Worm (Caenorhabditis elegans) whole organism, L3 larva: Measurements from ENCODE around the gene K09H11.4.

Experiments used
- R02D3.7 ChIP-seq: fragments of 150-350 bp; optimal IDR thresholded peaks from 2 replicates; lab custom pipeline; 2014; ENCODE audit warnings: missing biosample characterization, missing genetic modification characterization
- ZK546.5 ChIP-seq: sonication (generic microtip); optimal IDR thresholded peaks from 2 replicates; lab custom pipeline; 2017; ENCODE audit warnings: missing biosample characterization, missing genetic modification characterization
- aly-2 ChIP-seq: fragments of 150-350 bp; optimal IDR thresholded peaks from 2 replicates; lab custom pipeline; 2014; ENCODE audit warnings: missing biosample characterization, missing genetic modification characterization
- ama-1 ChIP-seq: fragments of 150-350 bp; optimal IDR thresholded peaks from 2 replicates; lab custom pipeline; 2018
- ceh-16 ChIP-seq: sonication (generic microtip); optimal IDR thresholded peaks from 2 replicates; lab custom pipeline; 2017; ENCODE audit warnings: missing biosample characterization, missing genetic modification characterization
- ceh-28 ChIP-seq: fragments of 150-350 bp; optimal IDR thresholded peaks from 2 replicates; lab custom pipeline; 2014; ENCODE audit warnings: missing biosample characterization, missing genetic modification reagents, missing genetic modification characterization
- ceh-82 ChIP-seq: fragments of 150-350 bp; optimal IDR thresholded peaks from 2 replicates; lab custom pipeline; 2014; ENCODE audit warnings: missing biosample characterization, missing genetic modification characterization
- ceh-9 ChIP-seq: sonication (generic microtip); optimal IDR thresholded peaks from 2 replicates; lab custom pipeline; 2018; ENCODE audit warnings: missing biosample characterization, missing genetic modification characterization
- daf-12 ChIP-seq: fragments of 150-350 bp; optimal IDR thresholded peaks from 2 replicates; lab custom pipeline; 2014; ENCODE audit warnings: missing biosample characterization, missing genetic modification reagents, missing genetic modification characterization
- egl-27 ChIP-seq: sonication (generic microtip); optimal IDR thresholded peaks from 4 replicates; lab custom pipeline; 2017; ENCODE audit warnings: missing biosample characterization, missing genetic modification reagents, missing genetic modification characterization
- egl-5 ChIP-seq: fragments of 150-350 bp; optimal IDR thresholded peaks from 2 replicates; lab custom pipeline; 2017; ENCODE audit warnings: missing biosample characterization, missing genetic modification reagents, missing genetic modification characterization, inconsistent platforms
- elt-1 ChIP-seq: fragments of 150-350 bp; optimal IDR thresholded peaks from 2 replicates; lab custom pipeline; 2014; ENCODE audit warnings: missing biosample characterization, missing genetic modification characterization
- elt-2 ChIP-seq: sonication (generic microtip); optimal IDR thresholded peaks from 2 replicates; lab custom pipeline; 2016; ENCODE audit warnings: missing genetic modification reagents, mild to moderate bottlenecking, missing genetic modification characterization, missing compliant biosample characterization
- elt-3 ChIP-seq, 3 experiments: fragments of 150-350 bp in 1 of 3; sonication (generic microtip) in 2 of 3; optimal IDR thresholded peaks; 2 replicates in 2 of 3; 4 replicates in 1 of 3; lab custom pipeline; 2014 to 2017; ENCODE audit warnings: missing biosample characterization in 3 of 3, missing genetic modification characterization in 3 of 3
- eor-1 ChIP-seq, 2 experiments: fragments of 150-350 bp; optimal IDR thresholded peaks; 2 replicates each; lab custom pipeline; 2014 to 2018; ENCODE audit warnings: missing biosample characterization in 2 of 2, missing genetic modification characterization in 2 of 2
- fkh-10 ChIP-seq: sonication (generic microtip); optimal IDR thresholded peaks from 2 replicates; lab custom pipeline; 2017; ENCODE audit warnings: missing biosample characterization, missing genetic modification reagents, missing genetic modification characterization
- fkh-2 ChIP-seq: fragments of 150-350 bp; optimal IDR thresholded peaks from 2 replicates; lab custom pipeline; 2014; ENCODE audit warnings: missing biosample characterization, missing genetic modification reagents, missing genetic modification characterization
- fos-1 ChIP-seq: fragments of 150-350 bp; optimal IDR thresholded peaks from 2 replicates; lab custom pipeline; 2014; ENCODE audit warnings: missing biosample characterization, missing genetic modification characterization
- hmg-11 ChIP-seq: sonication (generic microtip); optimal IDR thresholded peaks from 2 replicates; lab custom pipeline; 2016; ENCODE audit warnings: missing genetic modification characterization, missing compliant biosample characterization
- jun-1 ChIP-seq: fragments of 150-350 bp; optimal IDR thresholded peaks from 2 replicates; lab custom pipeline; 2014; ENCODE audit warnings: missing biosample characterization, missing genetic modification reagents, missing genetic modification characterization
- lin-15B ChIP-seq: fragments of 150-350 bp; optimal IDR thresholded peaks from 2 replicates; lab custom pipeline; 2014; ENCODE audit warnings: missing biosample characterization, missing genetic modification characterization
- lin-39 ChIP-seq: fragments of 150-350 bp; optimal IDR thresholded peaks from 2 replicates; lab custom pipeline; 2018; ENCODE audit warnings: missing biosample characterization, missing genetic modification reagents, missing genetic modification characterization
- lsy-12 ChIP-seq: sonication (generic microtip); optimal IDR thresholded peaks from 2 replicates; lab custom pipeline; 2016; ENCODE audit warnings: mild to moderate bottlenecking, missing genetic modification characterization, missing compliant biosample characterization
- mdl-1 ChIP-seq: fragments of 150-350 bp; optimal IDR thresholded peaks from 2 replicates; lab custom pipeline; 2014; ENCODE audit warnings: missing biosample characterization, missing genetic modification characterization
- mml-1 ChIP-seq: fragments of 150-350 bp; sonication (generic microtip); optimal IDR thresholded peaks from 3 replicates; lab custom pipeline; 2014; ENCODE audit warnings: missing biosample characterization, missing genetic modification characterization
- nfya-1 ChIP-seq: sonication (generic microtip); optimal IDR thresholded peaks from 2 replicates; lab custom pipeline; 2017; ENCODE audit warnings: missing genetic modification characterization, mild to moderate bottlenecking, missing compliant biosample characterization, antibody characterized with exemption, moderate library complexity; ENCODE audit not compliant: insufficient read depth
- nhr-11 ChIP-seq: fragments of 150-350 bp; optimal IDR thresholded peaks from 2 replicates; lab custom pipeline; 2014; ENCODE audit warnings: missing biosample characterization, missing genetic modification characterization
- nhr-12 ChIP-seq: fragments of 150-350 bp; optimal IDR thresholded peaks from 2 replicates; lab custom pipeline; 2014; ENCODE audit warnings: missing biosample characterization, missing genetic modification characterization
- nhr-23 ChIP-seq: fragments of 150-350 bp; optimal IDR thresholded peaks from 2 replicates; lab custom pipeline; 2014; ENCODE audit warnings: missing biosample characterization, missing genetic modification reagents, missing genetic modification characterization
- nhr-237 ChIP-seq: fragments of 150-350 bp; optimal IDR thresholded peaks from 2 replicates; lab custom pipeline; 2014; ENCODE audit warnings: missing biosample characterization, missing genetic modification characterization
- nhr-25 ChIP-seq: sonication (generic microtip); optimal IDR thresholded peaks from 2 replicates; lab custom pipeline; 2017; ENCODE audit warnings: missing biosample characterization, missing genetic modification characterization
- nhr-28 ChIP-seq: fragments of 150-350 bp; optimal IDR thresholded peaks from 2 replicates; lab custom pipeline; 2014; ENCODE audit warnings: missing biosample characterization, missing genetic modification characterization
- nhr-43 ChIP-seq: sonication (generic microtip); optimal IDR thresholded peaks from 2 replicates; lab custom pipeline; 2016; ENCODE audit warnings: mild to moderate bottlenecking, missing genetic modification characterization, missing compliant biosample characterization; ENCODE audit not compliant: poor library complexity, severe bottlenecking
- nhr-67 ChIP-seq: fragments of 150-350 bp; optimal IDR thresholded peaks from 2 replicates; lab custom pipeline; 2014; ENCODE audit warnings: missing biosample characterization, missing genetic modification characterization
- nhr-76 ChIP-seq: fragments of 150-350 bp; sonication (generic microtip); optimal IDR thresholded peaks from 5 replicates; lab custom pipeline; 2014; ENCODE audit warnings: missing biosample characterization, missing genetic modification characterization
- nhr-77 ChIP-seq: fragments of 150-350 bp; optimal IDR thresholded peaks from 2 replicates; lab custom pipeline; 2014; ENCODE audit warnings: missing biosample characterization, missing genetic modification characterization
- pha-4 ChIP-seq: fragments of 150-350 bp; optimal IDR thresholded peaks from 2 replicates; lab custom pipeline; 2014; ENCODE audit warnings: missing biosample characterization, missing genetic modification reagents, missing genetic modification characterization
- pqm-1 ChIP-seq: fragments of 150-350 bp; optimal IDR thresholded peaks from 2 replicates; lab custom pipeline; 2017; ENCODE audit warnings: missing biosample characterization, missing genetic modification characterization, inconsistent platforms
- sea-2 ChIP-seq: fragments of 150-350 bp; sonication (generic microtip); optimal IDR thresholded peaks from 4 replicates; lab custom pipeline; 2014; ENCODE audit warnings: missing biosample characterization, missing genetic modification reagents, missing genetic modification characterization
- skn-1 ChIP-seq: fragments of 150-350 bp; optimal IDR thresholded peaks from 2 replicates; lab custom pipeline; 2014; ENCODE audit warnings: missing biosample characterization, missing genetic modification characterization
- snpc-4 ChIP-seq: fragments of 150-350 bp; optimal IDR thresholded peaks from 2 replicates; lab custom pipeline; 2014; ENCODE audit warnings: missing biosample characterization, missing genetic modification characterization
- tbx-2 ChIP-seq: sonication (generic microtip); optimal IDR thresholded peaks from 2 replicates; lab custom pipeline; 2016; ENCODE audit warnings: mild to moderate bottlenecking, missing genetic modification characterization, missing compliant biosample characterization
- unc-39 ChIP-seq: sonication (generic microtip); optimal IDR thresholded peaks from 4 replicates; lab custom pipeline; 2017; ENCODE audit warnings: missing biosample characterization, missing genetic modification characterization
- unc-62 ChIP-seq: fragments of 150-350 bp; sonication (generic microtip); optimal IDR thresholded peaks from 4 replicates; lab custom pipeline; 2014; ENCODE audit warnings: missing biosample characterization, missing genetic modification reagents, missing genetic modification characterization
- zag-1 ChIP-seq: fragments of 150-350 bp; optimal IDR thresholded peaks from 2 replicates; lab custom pipeline; 2014; ENCODE audit warnings: missing biosample characterization, missing genetic modification characterization
- ztf-11 ChIP-seq: fragments of 150-350 bp; optimal IDR thresholded peaks from 2 replicates; lab custom pipeline; 2014; ENCODE audit warnings: missing biosample characterization, missing genetic modification characterization
- ztf-4 ChIP-seq: fragments of 150-350 bp; optimal IDR thresholded peaks from 2 replicates; lab custom pipeline; 2014; ENCODE audit warnings: missing biosample characterization, missing genetic modification characterization

The K09H11.4 gene

DNA sequence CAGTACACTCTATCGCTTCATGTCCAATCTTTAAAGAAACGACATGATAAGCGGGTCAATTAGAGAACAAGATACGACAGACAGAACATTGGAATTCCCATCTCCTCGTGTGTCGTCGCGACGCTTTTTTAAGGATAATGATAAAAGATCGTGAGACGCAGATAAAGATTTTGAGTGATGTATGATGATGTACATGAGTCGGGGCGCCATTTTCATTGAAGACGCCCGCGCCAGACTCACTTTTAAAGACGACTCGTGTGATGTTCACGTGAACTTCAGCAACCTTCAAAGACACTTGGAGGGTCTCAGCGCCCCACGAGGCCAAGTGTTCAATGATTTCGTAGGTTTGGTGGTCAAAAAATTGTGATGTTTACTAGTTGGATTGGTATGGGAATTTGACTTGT lies 41.9 kb upstream of the K09H11.4 start:
- peak; percentile 32 for TF ChIP-seq tbx-2 (tag; lab: Kevin White, UChicago)
- TF ChIP-seq ceh-28 = peak; percentile 54
- peak; percentile 42 for TF ChIP-seq lin-39 (tag; lab: Kevin White, UChicago)
- peak; percentile 56 for TF ChIP-seq jun-1 (tag; lab: Kevin White, UChicago)
- peak; percentile 20 for TF ChIP-seq elt-1 (tag; lab: Kevin White, UChicago)
- TF ChIP-seq mml-1 = peak; percentile 63
- TF ChIP-seq unc-62 (GFP tag; lab: Kevin White, UChicago) = peak; percentile 45
- TF ChIP-seq nfya-1 = peak; percentile 42
- TF ChIP-seq mdl-1 (tag; lab: Kevin White, UChicago) = peak; percentile 7
- peak; percentile 72 for TF ChIP-seq pqm-1 (tag; lab: Kevin White, UChicago)
- TF ChIP-seq elt-3 (tag; optimal IDR thresholded peaks at IDR 0.05; lab: Kevin White, UChicago) = peak in 2 of 3 experiments; percentile 18 to 63
- peak; percentile 87 for TF ChIP-seq elt-2
- TF ChIP-seq ztf-4 = no peak
- TF ChIP-seq nhr-23 = peak; percentile 95
- TF ChIP-seq nhr-76 = no peak
- TF ChIP-seq ceh-9 (tag; lab: Kevin White, UChicago) = no peak
- no peak for TF ChIP-seq fos-1
- TF ChIP-seq nhr-43 = peak; percentile 88
- peak; percentile 62 for TF ChIP-seq nhr-25
- peak; percentile 24 for TF ChIP-seq egl-5 (tag; lab: Kevin White, UChicago)
- no peak for TF ChIP-seq ceh-82 (tag; lab: Kevin White, UChicago)
- TF ChIP-seq egl-27 (tag; lab: Kevin White, UChicago) = peak; percentile 45
- TF ChIP-seq nhr-12 = no peak

DNA sequence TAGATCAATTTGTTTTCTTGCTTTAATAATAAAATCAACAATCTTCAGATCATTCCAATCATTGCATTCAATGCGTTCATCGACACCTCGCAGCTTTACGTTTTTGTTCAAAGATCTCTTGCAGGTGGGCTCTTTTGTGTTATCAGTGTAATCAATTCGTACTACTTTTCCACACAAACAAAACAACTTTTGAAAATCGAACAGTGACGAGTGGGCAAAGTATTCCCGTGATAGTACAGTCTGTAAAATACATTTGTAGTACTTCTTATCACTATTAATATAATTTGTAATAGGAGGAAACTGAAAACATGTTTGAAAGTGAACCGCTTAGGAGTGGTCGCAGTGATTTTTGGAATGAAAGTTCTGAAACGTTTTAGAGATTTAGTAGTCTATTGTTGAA lies 38.7 kb upstream of the K09H11.4 start, which contains the start of gene pgph-2:
pgph-2 (plus strand) TSS at position 47 of the 400 bp plus-strand sequence.
- TF ChIP-seq pha-4 (tag; lab: Kevin White, UChicago) (peak; percentile 18), ZK546.5 (tag; lab: Kevin White, UChicago) (no peak), elt-2 (peak; percentile 74), pqm-1 (tag; lab: Kevin White, UChicago) (peak; percentile 76)

DNA sequence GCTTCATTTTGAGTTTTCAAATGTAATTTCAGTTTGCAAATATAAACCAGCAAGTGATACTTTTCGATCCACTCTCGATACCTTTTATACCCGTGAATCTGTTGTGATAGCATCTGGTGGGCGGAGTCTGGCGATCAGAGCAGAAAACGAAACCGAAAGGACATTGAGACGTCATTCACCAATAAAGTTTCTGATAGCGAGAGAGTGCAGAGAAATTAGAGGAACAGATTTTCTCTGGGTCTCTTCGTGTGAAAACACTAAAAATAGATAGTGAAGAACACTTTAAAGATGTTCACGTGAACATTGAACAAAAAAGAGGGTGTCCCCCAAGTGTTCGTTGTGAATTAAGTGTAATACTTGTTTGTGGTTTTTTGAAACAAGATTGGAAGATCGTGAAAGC lies 37.4 kb upstream of the K09H11.4 start, which contains the start of gene pgph-3:
pgph-3 (minus strand) TSS at position 60 of the 400 bp plus-strand sequence.
- peak; percentile 89 for TF ChIP-seq elt-2
- TF ChIP-seq ZK546.5 (tag; lab: Kevin White, UChicago) = no peak
- peak; percentile 31 for TF ChIP-seq tbx-2 (tag; lab: Kevin White, UChicago)
- no peak for TF ChIP-seq ceh-82 (tag; lab: Kevin White, UChicago)
- no peak for TF ChIP-seq nhr-12
- peak; percentile 81 for TF ChIP-seq mdl-1 (tag; lab: Kevin White, UChicago)
- peak; percentile 29 for TF ChIP-seq lsy-12 (tag; lab: Kevin White, UChicago)
- no peak for TF ChIP-seq sea-2 (GFP tag; lab: Kevin White, UChicago)
- TF ChIP-seq unc-39 (tag; lab: Kevin White, UChicago) = no peak
- no peak for TF ChIP-seq ztf-11 (tag; lab: Kevin White, UChicago)
- no peak for TF ChIP-seq ceh-9 (tag; lab: Kevin White, UChicago)
- peak; percentile 40 for TF ChIP-seq egl-5 (tag; lab: Kevin White, UChicago)
- peak; percentile 93 for TF ChIP-seq nhr-23
- peak; percentile 68 for TF ChIP-seq pha-4 (tag; lab: Kevin White, UChicago)
- no peak for TF ChIP-seq eor-1 (tag; optimal IDR thresholded peaks at IDR 0.05; lab: Kevin White, UChicago)
- TF ChIP-seq nhr-11 (tag; lab: Kevin White, UChicago) = no peak
- TF ChIP-seq fkh-10 (GFP tag; lab: Kevin White, UChicago) = no peak
- no peak for TF ChIP-seq zag-1
- TF ChIP-seq lin-39 (tag; lab: Kevin White, UChicago) = no peak
- no peak for TF ChIP-seq unc-62 (GFP tag; lab: Kevin White, UChicago)
- TF ChIP-seq aly-2 = no peak
- TF ChIP-seq egl-27 (tag; lab: Kevin White, UChicago) = peak; percentile 62
- TF ChIP-seq elt-1 (tag; lab: Kevin White, UChicago) = peak; percentile 46
- no peak for TF ChIP-seq fos-1
- TF ChIP-seq nhr-67 (tag; lab: Kevin White, UChicago) = no peak
- TF ChIP-seq ama-1 (lab: Kevin White, UChicago) = no peak
- TF ChIP-seq ceh-28 = peak; percentile 46
- TF ChIP-seq snpc-4 (tag; lab: Kevin White, UChicago) = no peak
- TF ChIP-seq daf-12 = no peak
- no peak for TF ChIP-seq nhr-28 (tag; lab: Kevin White, UChicago)
- no peak for TF ChIP-seq lin-15B
- TF ChIP-seq fkh-2 (tag; lab: Kevin White, UChicago) = no peak
- peak; percentile 92 for TF ChIP-seq nhr-25
- TF ChIP-seq nhr-237 (tag; lab: Kevin White, UChicago) = no peak
- no peak for TF ChIP-seq skn-1
- peak; percentile 70 for TF ChIP-seq nhr-43
- no peak for TF ChIP-seq mml-1
- TF ChIP-seq hmg-11 = no peak
- peak in 1 of 3 experiments; percentile 72 for TF ChIP-seq elt-3 (tag; optimal IDR thresholded peaks at IDR 0.05; lab: Kevin White, UChicago)
- TF ChIP-seq ztf-4 = no peak
- no peak for TF ChIP-seq R02D3.7 (tag; lab: Kevin White, UChicago)
- TF ChIP-seq nhr-77 (tag; lab: Kevin White, UChicago) = no peak
- TF ChIP-seq ceh-16 = no peak
- TF ChIP-seq nhr-76 = peak; percentile 54
- peak; percentile 93 for TF ChIP-seq pqm-1 (tag; lab: Kevin White, UChicago)
- TF ChIP-seq nfya-1 = peak; percentile 68
